Worm (Caenorhabditis elegans) whole organism, midembryonic: Measurements from ENCODE around the gene idpp-8.

Experiments
- flt-1 ChIP-seq: fragments of 200-800 bp; sonication (Bioruptor generic); IDR thresholded peaks from 2 replicates; pipeline ENCODE4 v1.3.6; 2022; ENCODE audit warnings: missing genetic modification characterization, missing compliant biosample characterization
- klf-2 ChIP-seq: fragments of 200-800 bp; sonication (Bioruptor generic); conservative IDR thresholded peaks from 2 replicates; pipeline ENCODE4 v1.3.6; 2022; ENCODE audit warnings: missing genetic modification reagents, missing genetic modification characterization, missing compliant biosample characterization

DNA sequence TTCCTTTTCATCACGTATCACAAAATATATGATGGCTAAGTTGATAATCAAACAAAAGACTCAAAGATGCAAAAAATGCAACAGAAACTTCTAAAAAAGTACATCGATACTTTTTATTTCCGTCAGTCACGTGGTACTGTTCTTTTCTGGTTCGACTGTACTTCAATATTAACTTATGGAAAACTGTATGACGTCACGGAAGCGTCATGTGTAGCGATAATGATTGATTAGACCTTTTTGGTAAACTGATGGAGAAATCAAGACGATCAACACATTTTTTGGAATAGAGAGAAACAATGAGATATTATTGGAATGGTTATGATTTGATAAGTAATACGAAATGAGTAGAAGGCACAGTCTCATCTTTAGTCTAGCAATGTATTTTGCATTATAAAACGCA lies 21.1 kb upstream of the idpp-8 start:
- TF ChIP-seq flt-1 (GFP tag; lab: Robert Waterston, UW) = no peak
- TF ChIP-seq klf-2 (GFP tag; lab: Robert Waterston, UW) = no peak
